Fruit fly (Drosophila melanogaster): ENCODE measurements around the gene Ahcy.

Gene Ahcy

DNA sequence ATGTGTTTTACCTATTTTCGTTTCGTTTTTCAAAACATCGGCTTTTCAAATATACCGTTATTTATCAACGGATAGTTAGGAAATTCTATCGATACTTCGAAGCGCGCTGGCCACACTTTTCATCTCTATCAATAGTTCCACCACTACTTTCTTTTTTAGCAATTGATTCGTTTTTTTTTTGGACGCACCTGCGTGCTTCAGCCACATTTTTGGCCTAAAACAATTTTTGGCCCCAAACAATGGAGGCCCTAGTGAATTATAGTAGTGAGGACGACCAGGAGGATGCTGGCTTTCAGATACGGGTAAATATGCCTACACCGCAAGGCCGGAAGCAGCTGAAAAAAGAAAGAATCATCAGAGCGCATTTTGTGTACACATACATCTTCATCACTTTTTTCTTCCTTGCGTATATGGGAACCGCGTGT lies 32.2 kb downstream of the Ahcy start, which contains the start of gene CG6340 (continued):
- TF ChIP-seq CG9797 (GFP tag; optimal IDR thresholded peaks at IDR 0.05) (peak; percentile 60), CG14441 (GFP tag; IDR thresholded peaks at IDR 0.05) (no peak), E2f2 (GFP tag; IDR thresholded peaks at IDR 0.05) (peak; percentile 76), nom (GFP tag; optimal IDR thresholded peaks at IDR 0.05) (peak; percentile 30), CG1602 (GFP tag; optimal IDR thresholded peaks at IDR 0.05) (no peak), fd96Cb (tag; optimal IDR thresholded peaks at IDR 0.05) (no peak), HmgD (GFP tag; optimal IDR thresholded peaks at IDR 0.05) (peak; percentile 13), Dp (GFP tag; optimal IDR thresholded peaks at IDR 0.05) (peak; percentile 72), CG7928 (GFP tag; optimal IDR thresholded peaks at IDR 0.05) (no peak), CoRest (tag; optimal IDR thresholded peaks at IDR 0.05) (peak; percentile 20), Dll (GFP tag; IDR thresholded peaks at IDR 0.05; ENCODE audit: partially characterized antibody) (peak; percentile 73; the same call in 3 of the 4 replicates), CG6272 (GFP tag; IDR thresholded peaks at IDR 0.05) (no peak), Meics (GFP tag; optimal IDR thresholded peaks at IDR 0.05) (no peak), tgo (GFP tag; IDR thresholded peaks at IDR 0.05) (no peak), stwl (tag; optimal IDR thresholded peaks at IDR 0.05) (peak; percentile 36), CG7987 (GFP tag; optimal IDR thresholded peaks at IDR 0.05) (no peak), bigmax (GFP tag; optimal IDR thresholded peaks at IDR 0.05) (no peak), CG4360 (GFP tag; IDR thresholded peaks at IDR 0.05) (no peak), sisA (GFP tag; IDR thresholded peaks at IDR 0.05) (no peak), Hand (GFP tag; optimal IDR thresholded peaks at IDR 0.05) (no peak), CG18011 (GFP tag; optimal IDR thresholded peaks at IDR 0.05) (no peak), Doc3 (GFP tag; IDR thresholded peaks at IDR 0.05; ENCODE audit: partially characterized antibody) (0 out of 3 replicates have a peak, but pooled peaks have one; percentile 41), CG30020 (tag; optimal IDR thresholded peaks at IDR 0.05) (no peak), CG11247 (GFP tag; IDR thresholded peaks at IDR 0.05) (no peak), Dref (GFP tag; IDR thresholded peaks at IDR 0.05) (peak; percentile 79), CG32772 (GFP tag; IDR thresholded peaks at IDR 0.05) (0 out of 2 replicates have a peak, but pooled peaks have one; percentile 24), tll (GFP tag; optimal IDR thresholded peaks at IDR 0.05) (no peak), gt (GFP tag; IDR thresholded peaks at IDR 0.05) (no peak), Hmx (GFP tag; optimal IDR thresholded peaks at IDR 0.05) (no peak), onecut (GFP tag; IDR thresholded peaks at IDR 0.05) (peak; percentile 33; the same call in 1 of the 2 replicates), BEAF-32 (GFP tag; optimal IDR thresholded peaks at IDR 0.05) (peak; percentile 84), CHES-1-like (GFP tag; optimal IDR thresholded peaks at IDR 0.05) (no peak), vnd (GFP tag; IDR thresholded peaks at IDR 0.05; ENCODE audit: partially characterized antibody) (peak; percentile 65), klu (GFP tag; IDR thresholded peaks at IDR 0.05) (no peak), zen2 (GFP tag; IDR thresholded peaks at IDR 0.05; ENCODE audit: partially characterized antibody) (peak; percentile 66; the same call in 2 of the 3 replicates), CG11504 (tag; optimal IDR thresholded peaks at IDR 0.05) (no peak), CG33557 (GFP tag; optimal IDR thresholded peaks at IDR 0.05) (no peak), knrl (GFP tag; IDR thresholded peaks at IDR 0.05; ENCODE audit: partially characterized antibody) (peak; percentile 78), CG4424 (GFP tag; optimal IDR thresholded peaks at IDR 0.05) (no peak), ase (GFP tag; IDR thresholded peaks at IDR 0.05) (no peak), ap (GFP tag; IDR thresholded peaks at IDR 0.05) (no peak), slou (GFP tag; optimal IDR thresholded peaks at IDR 0.05) (no peak), Ets97D (GFP tag; optimal IDR thresholded peaks at IDR 0.05) (peak; percentile 60), CG12769 (tag; optimal IDR thresholded peaks at IDR 0.05) (no peak), ato (GFP tag; IDR thresholded peaks at IDR 0.05; ENCODE audit: partially characterized antibody) (0 out of 2 replicates have a peak, but pooled peaks have one; percentile 10), Mrtf (GFP tag; IDR thresholded peaks at IDR 0.05) (no peak), sens (GFP tag) (peak; percentile 65), hb (GFP tag; IDR thresholded peaks at IDR 0.05; ENCODE audit: partially characterized antibody) (peak; percentile 59; the same call in 1 of the 3 replicates), Bgb (GFP tag; IDR thresholded peaks at IDR 0.05; ENCODE audit: partially characterized antibody) (peak; percentile 86), Fer1 (GFP tag; optimal IDR thresholded peaks at IDR 0.05) (no peak)
